Worm (Caenorhabditis elegans) whole organism, L4/young adult: Measurements from ENCODE around the gene T24C2.3.

Experiments used
- W03F9.2 ChIP-seq: fragments of 150-350 bp; optimal IDR thresholded peaks from 2 replicates; lab custom pipeline; 2014; ENCODE audit warnings: missing biosample characterization, missing genetic modification characterization
- him-1 ChIP-seq: sonication (generic microtip); optimal IDR thresholded peaks from 2 replicates; lab custom pipeline; 2016; ENCODE audit warnings: missing genotype, missing genetic modification reagents, missing genetic modification characterization, missing compliant biosample characterization

ce11 chrX:14525325-14526305 is 17.7 kb upstream of the T24C2.3 start:
- TF ChIP-seq W03F9.2 (tag; lab: Kevin White, UChicago) (peak; percentile 98), him-1 (tag; lab: Kevin White, UChicago) (peak; percentile 99)
